Worm (Caenorhabditis elegans) whole organism, L4/young adult: Measurements from ENCODE around the gene Y26G10.1.

Experiments used
- W03F9.2 ChIP-seq: fragments of 150-350 bp; optimal IDR thresholded peaks from 2 replicates; lab custom pipeline; 2014; ENCODE audit warnings: missing biosample characterization, missing genetic modification characterization
- dao-5 ChIP-seq: sonication (generic microtip); optimal IDR thresholded peaks from 2 replicates; lab custom pipeline; 2016; ENCODE audit warnings: missing genotype, missing genetic modification characterization, moderate library complexity, missing compliant biosample characterization

ce11 chrV:17739801-17740200 lies 44.1 kb upstream of the Y26G10.1 start, which contains the start of gene cutl-4:
- TF ChIP-seq W03F9.2 (tag; lab: Kevin White, UChicago) = no peak
- no peak for TF ChIP-seq dao-5 (tag; lab: Kevin White, UChicago)
